Worm (Caenorhabditis elegans): ENCODE measurements around the gene F55G7.3.
A peak's percentile ranks its signal among the peaks of the same experiment; 100 is the strongest.

F55G7.3 gene

ce11 chrX:11910046-11910445 lies 31.8 kb downstream of the F55G7.3 start, which contains the start of gene Y62H9A.15:
TSS of gene Y62H9A.15 (minus strand) at chrX:11910145.
- TF ChIP-seq elt-3 (tag; optimal IDR thresholded peaks at IDR 0.05), result peak in 1 of 6 experiments; percentile 5
- no peak for TF ChIP-seq lin-15B (tag; optimal IDR thresholded peaks at IDR 0.05)
- TF ChIP-seq nhr-20 (tag; optimal IDR thresholded peaks at IDR 0.05), result peak; percentile 1
- TF ChIP-seq nhr-85 (tag), result no peak
- TF ChIP-seq lin-35 (GFP tag; optimal IDR thresholded peaks at IDR 0.05), result peak in 1 of 2 experiments; percentile 9
- no peak for TF ChIP-seq ets-5 (GFP tag; IDR thresholded peaks at IDR 0.05)
- TF ChIP-seq elt-2 (tag; optimal IDR thresholded peaks at IDR 0.05), result peak; percentile 13

DNA sequence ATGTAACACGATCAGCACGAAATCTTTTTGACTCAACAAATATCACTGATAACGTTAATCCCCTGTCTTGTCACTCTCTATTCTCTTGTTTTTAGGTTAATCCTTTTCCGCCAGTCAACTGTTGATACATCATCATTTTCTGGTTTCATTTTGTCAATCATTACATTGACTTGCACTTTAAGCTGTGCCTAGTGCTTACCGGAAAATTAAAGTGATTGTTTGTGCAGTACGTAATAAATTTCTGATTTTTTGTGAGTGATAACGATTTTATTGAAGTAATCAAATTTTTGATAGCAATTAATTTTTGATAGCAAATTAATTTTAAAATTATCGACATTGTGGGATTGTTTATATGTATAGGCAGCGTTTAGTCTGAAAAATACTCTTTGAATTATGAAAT lies 32.7 kb downstream of the F55G7.3 start:
- TF ChIP-seq hpl-2 (GFP tag; optimal IDR thresholded peaks at IDR 0.05), result no peak
- no peak for TF ChIP-seq C34B4.2 (tag; optimal IDR thresholded peaks at IDR 0.05)
- peak; percentile 44 for TF ChIP-seq dsc-1 (tag; optimal IDR thresholded peaks at IDR 0.05)
- TF ChIP-seq snpc-4 (tag; optimal IDR thresholded peaks at IDR 0.05), result no peak
- TF ChIP-seq ama-1 (optimal IDR thresholded peaks at IDR 0.05), result no peak
- peak; percentile 90 for TF ChIP-seq elt-2 (tag; optimal IDR thresholded peaks at IDR 0.05)
- no peak for TF ChIP-seq efl-3 (GFP tag; optimal IDR thresholded peaks at IDR 0.05)
- no peak for TF ChIP-seq unc-130 (tag; optimal IDR thresholded peaks at IDR 0.05)
- TF ChIP-seq nhr-71 (tag; optimal IDR thresholded peaks at IDR 0.05), result peak; percentile 14
- no peak for TF ChIP-seq nhr-84 (tag; optimal IDR thresholded peaks at IDR 0.05)

DNA sequence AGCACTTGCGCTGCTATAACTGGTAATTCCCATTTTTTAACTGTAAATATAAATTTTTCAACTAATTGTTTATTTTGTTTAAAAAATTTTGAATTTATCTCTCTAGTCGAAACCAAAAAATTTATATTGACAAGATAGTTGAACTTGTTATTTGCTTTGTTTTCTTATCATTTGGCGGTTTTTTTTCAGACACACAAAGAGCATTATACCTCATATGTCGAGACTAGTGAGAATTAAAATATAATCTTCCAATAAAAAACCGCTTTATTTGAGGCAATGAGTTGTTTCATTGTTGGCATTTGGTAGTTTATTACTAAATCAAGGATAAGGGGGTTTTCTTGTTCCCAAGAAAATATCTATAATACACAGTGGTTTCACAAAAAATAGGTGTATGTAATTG lies 33.6 kb downstream of the F55G7.3 start:
- TF ChIP-seq lin-35 (GFP tag; optimal IDR thresholded peaks at IDR 0.05) (peak in 1 of 2 experiments; percentile 14), nhr-90 (tag; optimal IDR thresholded peaks at IDR 0.05; ENCODE audit: poor library complexity) (no peak), elt-2 (tag; optimal IDR thresholded peaks at IDR 0.05) (peak; percentile 45)

DNA sequence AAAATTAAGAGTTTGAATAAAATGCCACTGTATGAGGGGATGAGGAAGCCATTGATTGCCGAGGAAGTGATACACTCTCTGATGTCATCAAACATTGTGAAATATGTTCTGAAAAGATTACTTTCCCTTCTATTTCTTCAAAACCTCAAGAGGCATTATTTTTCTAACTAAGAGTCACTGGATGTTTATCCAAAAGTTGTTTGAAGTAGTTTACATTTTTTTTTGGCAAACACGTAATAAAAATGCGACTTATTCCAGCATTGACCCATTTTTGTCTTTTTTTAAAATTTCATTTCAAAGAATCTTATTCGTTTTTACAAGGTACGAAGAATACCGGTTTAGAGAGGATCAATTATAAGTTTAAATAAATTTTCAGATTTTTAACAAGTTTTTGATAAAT lies 34.6 kb downstream of the F55G7.3 start, which contains the start of gene Y62H9A.11:
Gene Y62H9A.11 (minus strand): TSS at position 101 of the 400 bp plus-strand sequence.
- no peak for TF ChIP-seq C34B4.2 (tag; optimal IDR thresholded peaks at IDR 0.05)
- no peak for TF ChIP-seq nhr-237 (tag; optimal IDR thresholded peaks at IDR 0.05)
- TF ChIP-seq hlh-4 (tag; optimal IDR thresholded peaks at IDR 0.05), result no peak
- TF ChIP-seq lin-14 (GFP tag; optimal IDR thresholded peaks at IDR 0.05), result no peak
- TF ChIP-seq tbx-2 (tag; optimal IDR thresholded peaks at IDR 0.05), result no peak
- TF ChIP-seq nhr-20 (tag; optimal IDR thresholded peaks at IDR 0.05), result no peak
- no peak for TF ChIP-seq F16B12.6 (tag; optimal IDR thresholded peaks at IDR 0.05)
- no peak for TF ChIP-seq egl-13 (tag; optimal IDR thresholded peaks at IDR 0.05)
- TF ChIP-seq dpl-1 (GFP tag; optimal IDR thresholded peaks at IDR 0.05), result no peak
- TF ChIP-seq irx-1 (tag; optimal IDR thresholded peaks at IDR 0.05), result no peak
- TF ChIP-seq nhr-11 (tag; optimal IDR thresholded peaks at IDR 0.05), result no peak
- TF ChIP-seq nhr-76 (tag; optimal IDR thresholded peaks at IDR 0.05), result no peak
- no peak for TF ChIP-seq hlh-17 (GFP tag; optimal IDR thresholded peaks at IDR 0.05; ENCODE audit: borderline replicate concordance)
- no peak for TF ChIP-seq unc-130 (tag; optimal IDR thresholded peaks at IDR 0.05)
- TF ChIP-seq pqm-1 (tag; optimal IDR thresholded peaks at IDR 0.05), result no peak
- TF ChIP-seq unc-30 (tag; optimal IDR thresholded peaks at IDR 0.05), result no peak
- TF ChIP-seq hpl-2 (GFP tag; optimal IDR thresholded peaks at IDR 0.05), result no peak
- TF ChIP-seq ets-5 (GFP tag; IDR thresholded peaks at IDR 0.05), result no peak
- no peak for TF ChIP-seq blmp-1 (tag; optimal IDR thresholded peaks at IDR 0.05)

ce11 chrX:11906626-11907025 lies 35.2 kb downstream of the F55G7.3 start:
- TF ChIP-seq nhr-19 (GFP tag; conservative IDR thresholded peaks at IDR 0.05), result no peak
- no peak for TF ChIP-seq hlh-4 (tag; optimal IDR thresholded peaks at IDR 0.05)

DNA sequence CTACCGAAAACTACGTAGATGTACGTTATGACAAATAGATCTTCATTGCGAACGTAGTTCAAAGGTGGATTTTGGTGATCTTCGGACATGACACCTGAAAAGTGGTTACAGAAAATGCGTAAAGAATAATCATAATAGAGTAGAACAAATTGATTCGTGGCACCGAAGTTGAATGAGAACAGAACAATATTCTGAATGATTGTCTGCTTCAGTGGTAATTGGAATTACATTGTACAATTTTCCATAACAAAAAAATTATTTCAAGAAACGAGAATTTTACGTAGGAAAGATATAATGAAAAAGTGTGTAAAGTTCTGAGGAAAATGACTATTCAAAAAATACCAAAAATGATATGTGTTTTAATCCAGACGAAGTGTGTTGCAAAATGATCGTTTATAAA lies 39.2 kb downstream of the F55G7.3 start, which contains the start of gene Y62H9A.10:
Gene Y62H9A.10 (minus strand): TSS at position 101 of the 400 bp plus-strand sequence.
- no peak for TF ChIP-seq elt-2 (tag; optimal IDR thresholded peaks at IDR 0.05)
- no peak for TF ChIP-seq mab-9 (GFP tag; IDR thresholded peaks at IDR 0.05)
- no peak for TF ChIP-seq nhr-85 (tag)
- no peak for TF ChIP-seq ama-1 (optimal IDR thresholded peaks at IDR 0.05)
- no peak for TF ChIP-seq mep-1 (tag; optimal IDR thresholded peaks at IDR 0.05)
- no peak for TF ChIP-seq mdl-1 (tag; optimal IDR thresholded peaks at IDR 0.05)
- no peak for TF ChIP-seq lin-35 (GFP tag; optimal IDR thresholded peaks at IDR 0.05)
- no peak for TF ChIP-seq unc-130 (tag; optimal IDR thresholded peaks at IDR 0.05)
- TF ChIP-seq nhr-20 (tag; optimal IDR thresholded peaks at IDR 0.05), result no peak
- TF ChIP-seq pax-3 (tag; optimal IDR thresholded peaks at IDR 0.05), result no peak
- no peak for TF ChIP-seq dsc-1 (tag; optimal IDR thresholded peaks at IDR 0.05)
- TF ChIP-seq nhr-19 (GFP tag; conservative IDR thresholded peaks at IDR 0.05), result no peak
- no peak for TF ChIP-seq fkh-10 (GFP tag; optimal IDR thresholded peaks at IDR 0.05)
- TF ChIP-seq elt-3 (tag; optimal IDR thresholded peaks at IDR 0.05), result no peak
- TF ChIP-seq unc-62 (GFP tag; optimal IDR thresholded peaks at IDR 0.05), result no peak
